Fruit fly (Drosophila melanogaster) whole organism, embryonic: Measurements from ENCODE around the gene CG10809.

Experiments
- Abd-B ChIP-seq: fragments of 200-800 bp; sonication (Bioruptor generic); optimal IDR thresholded peaks from 2 replicates; lab custom pipeline; 2018; ENCODE audit warnings: missing biosample characterization, mild to moderate bottlenecking, missing genetic modification characterization, moderate library complexity
- Bdp1 ChIP-seq: fragments of 200-800 bp; sonication (Bioruptor generic); optimal IDR thresholded peaks from 3 replicates; lab custom pipeline; 2016; ENCODE audit warnings: missing biosample characterization, missing genetic modification characterization
- CG1024 ChIP-seq: fragments of 200-800 bp; sonication (Bioruptor generic); IDR thresholded peaks from 2 replicates; pipeline ENCODE4 v1.3.6; 2022; ENCODE audit warnings: missing biosample characterization, missing genetic modification characterization
- CG10274 ChIP-seq: fragments of 200-800 bp; sonication (Bioruptor generic); optimal IDR thresholded peaks from 3 replicates; lab custom pipeline; 2017; ENCODE audit warnings: missing biosample characterization, mild to moderate bottlenecking, missing genetic modification characterization
- CG10431 ChIP-seq: fragments of 200-800 bp; sonication (Bioruptor generic); optimal IDR thresholded peaks from 3 replicates; lab custom pipeline; 2018; ENCODE audit warnings: missing biosample characterization, mild to moderate bottlenecking, missing genetic modification characterization
- CG10462 ChIP-seq: fragments of 200-800 bp; sonication (Bioruptor generic); optimal IDR thresholded peaks from 2 replicates; lab custom pipeline; 2016; ENCODE audit warnings: missing biosample characterization, missing genetic modification characterization
- CG10543 ChIP-seq: fragments of 200-800 bp; sonication (Bioruptor generic); optimal IDR thresholded peaks from 3 replicates; lab custom pipeline; 2017; ENCODE audit warnings: missing biosample characterization, mild to moderate bottlenecking, missing genetic modification characterization, moderate library complexity
- CG11398 ChIP-seq: fragments of 200-800 bp; sonication (Bioruptor generic); optimal IDR thresholded peaks from 2 replicates; lab custom pipeline; 2016; ENCODE audit warnings: missing biosample characterization, missing genetic modification characterization
- CG12104 ChIP-seq: fragments of 200-800 bp; sonication (Bioruptor generic); optimal IDR thresholded peaks from 3 replicates; lab custom pipeline; 2016; ENCODE audit warnings: missing biosample characterization, missing genetic modification characterization
- CG1233 ChIP-seq: fragments of 200-800 bp; sonication (Bioruptor generic); optimal IDR thresholded peaks from 4 replicates; lab custom pipeline; 2018; ENCODE audit warnings: missing biosample characterization, mild to moderate bottlenecking, missing genetic modification characterization
- CG12769 ChIP-seq: fragments of 200-800 bp; sonication (Bioruptor generic); optimal IDR thresholded peaks from 2 replicates; lab custom pipeline; 2019; ENCODE audit warnings: missing biosample characterization, mild to moderate bottlenecking, missing genetic modification characterization, moderate library complexity
- CG18262 ChIP-seq: fragments of 200-800 bp; optimal IDR thresholded peaks from 3 replicates; lab custom pipeline; 2019; ENCODE audit warnings: missing biosample characterization, mild to moderate bottlenecking, missing genetic modification characterization, moderate library complexity
- CG2875 ChIP-seq: fragments of 200-800 bp; sonication (Bioruptor generic); optimal IDR thresholded peaks from 2 replicates; lab custom pipeline; 2017; ENCODE audit warnings: missing biosample characterization, mild to moderate bottlenecking, missing genetic modification characterization, missing genetic modification reagents
- CG30403 ChIP-seq: fragments of 200-800 bp; sonication (Bioruptor generic); optimal IDR thresholded peaks from 3 replicates; lab custom pipeline; 2016; ENCODE audit warnings: missing biosample characterization, missing genetic modification characterization
- CG31365 ChIP-seq: fragments of 200-800 bp; sonication (Bioruptor generic); optimal IDR thresholded peaks from 2 replicates; lab custom pipeline; 2018; ENCODE audit warnings: missing biosample characterization, mild to moderate bottlenecking, missing genetic modification characterization
- CG34376 ChIP-seq: fragments of 200-800 bp; sonication (Bioruptor generic); optimal IDR thresholded peaks from 2 replicates; lab custom pipeline; 2018; ENCODE audit warnings: missing biosample characterization, mild to moderate bottlenecking, missing genetic modification characterization
- CG34422 ChIP-seq: fragments of 200-800 bp; sonication (Bioruptor generic); IDR thresholded peaks from 3 replicates; pipeline ENCODE4 v1.3.6; 2022; ENCODE audit warnings: missing biosample characterization, missing genetic modification characterization
- CG3726 ChIP-seq: fragments of 200-800 bp; sonication (Bioruptor generic); IDR thresholded peaks from 3 replicates; pipeline ENCODE4, ENCODE4 v1.3.6; 2022; ENCODE audit warnings: missing biosample characterization, missing genetic modification characterization
- CG43689 ChIP-seq: fragments of 200-800 bp; sonication (Bioruptor generic); IDR thresholded peaks from 2 replicates; pipeline ENCODE4 v1.3.6; 2022; ENCODE audit warnings: missing biosample characterization, missing genetic modification characterization
- CG4424 ChIP-seq: fragments of 200-800 bp; sonication (Bioruptor generic); optimal IDR thresholded peaks from 3 replicates; lab custom pipeline; 2016; ENCODE audit warnings: missing biosample characterization, missing genetic modification characterization
- CG4730 ChIP-seq: fragments of 200-800 bp; sonication (Bioruptor generic); IDR thresholded peaks from 2 replicates; pipeline ENCODE4 v1.3.6; 2022; ENCODE audit warnings: missing biosample characterization, missing genetic modification characterization
- CG5245 ChIP-seq: fragments of 200-800 bp; sonication (Bioruptor generic); optimal IDR thresholded peaks from 3 replicates; lab custom pipeline; 2016; ENCODE audit warnings: missing biosample characterization, missing genetic modification characterization
- CG6689 ChIP-seq: fragments of 200-800 bp; sonication (Bioruptor generic); IDR thresholded peaks from 2 replicates; pipeline ENCODE4 v1.3.6; 2022; ENCODE audit warnings: missing biosample characterization, missing genetic modification characterization
- CG6791 ChIP-seq: fragments of 200-800 bp; sonication (Bioruptor generic); IDR thresholded peaks from 3 replicates; pipeline ENCODE4 v1.3.6; 2022; ENCODE audit warnings: missing biosample characterization, missing genetic modification characterization; ENCODE audit not compliant: partially characterized antibody
- CG7987 ChIP-seq: fragments of 200-800 bp; sonication (Bioruptor generic); optimal IDR thresholded peaks from 2 replicates; lab custom pipeline; 2018; ENCODE audit warnings: missing biosample characterization, mild to moderate bottlenecking, missing genetic modification characterization, moderate library complexity
- CG8359 ChIP-seq: fragments of 200-800 bp; sonication (Bioruptor generic); optimal IDR thresholded peaks from 2 replicates; lab custom pipeline; 2017; ENCODE audit warnings: missing biosample characterization, mild to moderate bottlenecking, missing genetic modification characterization, borderline replicate concordance
- CG9797 ChIP-seq: fragments of 200-800 bp; sonication (Bioruptor generic); optimal IDR thresholded peaks from 3 replicates; lab custom pipeline; 2018; ENCODE audit warnings: missing biosample characterization, mild to moderate bottlenecking, missing genetic modification characterization
- CG9817 ChIP-seq: fragments of 200-800 bp; sonication (Bioruptor generic); optimal IDR thresholded peaks from 2 replicates; lab custom pipeline; 2018; ENCODE audit warnings: missing biosample characterization, mild to moderate bottlenecking, missing genetic modification characterization, moderate library complexity
- CrebB ChIP-seq: fragments of 200-800 bp; sonication (Bioruptor generic); optimal IDR thresholded peaks from 3 replicates; lab custom pipeline; 2018; ENCODE audit warnings: missing biosample characterization, mild to moderate bottlenecking, missing genetic modification characterization
- Dip3 ChIP-seq: fragments of 200-800 bp; sonication (Bioruptor generic); optimal IDR thresholded peaks from 3 replicates; lab custom pipeline; 2016; ENCODE audit warnings: missing biosample characterization, missing genetic modification characterization
- Dll ChIP-seq: fragments of 200-800 bp; sonication (Bioruptor generic); IDR thresholded peaks from 4 replicates; pipeline ENCODE4 v1.3.6; 2022; ENCODE audit warnings: missing biosample characterization, missing genetic modification characterization; ENCODE audit not compliant: partially characterized antibody
- Ets65A ChIP-seq: fragments of 200-800 bp; sonication (Bioruptor generic); peaks from one replicate; lab custom pipeline; 2016; ENCODE audit warnings: missing biosample characterization, missing genetic modification characterization
- HLH4C ChIP-seq: fragments of 200-800 bp; sonication (Bioruptor generic); IDR thresholded peaks from 3 replicates; pipeline ENCODE4 v1.3.6; 2022; ENCODE audit warnings: missing biosample characterization, missing genetic modification characterization; ENCODE audit not compliant: partially characterized antibody
- HLH54F ChIP-seq: fragments of 200-800 bp; sonication (Bioruptor generic); optimal IDR thresholded peaks from 3 replicates; lab custom pipeline; 2016; ENCODE audit warnings: missing biosample characterization, missing genetic modification characterization
- HmgZ ChIP-seq: fragments of 200-800 bp; sonication (Bioruptor generic); optimal IDR thresholded peaks from 2 replicates; lab custom pipeline; 2018; ENCODE audit warnings: missing biosample characterization, mild to moderate bottlenecking, missing genetic modification characterization
- Hr3 ChIP-seq: fragments of 200-800 bp; sonication (Bioruptor generic); optimal IDR thresholded peaks from 3 replicates; lab custom pipeline; 2016; ENCODE audit warnings: missing biosample characterization, missing genetic modification characterization
- Lhr ChIP-seq: fragments of 200-800 bp; sonication (Bioruptor generic); optimal IDR thresholded peaks from 3 replicates; lab custom pipeline; 2017; ENCODE audit warnings: mild to moderate bottlenecking, missing biosample characterization, missing genetic modification reagents, missing genetic modification characterization
- MBD-R2 ChIP-seq: fragments of 200-800 bp; sonication (Bioruptor generic); IDR thresholded peaks from 2 replicates; pipeline ENCODE4 v1.3.6; 2022; ENCODE audit warnings: missing biosample characterization, missing genetic modification characterization
- NC2α ChIP-seq: fragments of 200-800 bp; sonication (Bioruptor generic); optimal IDR thresholded peaks from 2 replicates; lab custom pipeline; 2016; ENCODE audit warnings: missing biosample characterization, missing genetic modification characterization
- br ChIP-seq: fragments of >200 bp; optimal IDR thresholded peaks from 2 replicates; lab custom pipeline; 2017
- cwo ChIP-seq: fragments of 200-800 bp; sonication (Bioruptor generic); optimal IDR thresholded peaks from 3 replicates; lab custom pipeline; 2017; ENCODE audit warnings: missing biosample characterization, missing genetic modification characterization, mild to moderate bottlenecking, moderate library complexity, missing genetic modification reagents
- da ChIP-seq: fragments of 200-800 bp; sonication (Bioruptor generic); optimal IDR thresholded peaks from 2 replicates; lab custom pipeline; 2016; ENCODE audit warnings: missing biosample characterization, missing genetic modification characterization
- fru ChIP-seq: fragments of >200 bp; optimal IDR thresholded peaks from 2 replicates; lab custom pipeline; 2017
- kni ChIP-seq: fragments of 200-800 bp; sonication (Bioruptor generic); optimal IDR thresholded peaks from 3 replicates; lab custom pipeline; 2017; ENCODE audit warnings: mild to moderate bottlenecking, missing biosample characterization, missing genetic modification reagents, missing genetic modification characterization
- lab ChIP-seq: fragments of 200-800 bp; sonication (Bioruptor generic); optimal IDR thresholded peaks from 3 replicates; lab custom pipeline; 2017; ENCODE audit warnings: missing biosample characterization, missing genetic modification characterization, mild to moderate bottlenecking, moderate library complexity, missing genetic modification reagents
- mam ChIP-seq: fragments of 200-800 bp; sonication (Bioruptor generic); optimal IDR thresholded peaks from 3 replicates; lab custom pipeline; 2016; ENCODE audit warnings: missing biosample characterization, missing genetic modification characterization
- mld ChIP-seq: fragments of 200-800 bp; sonication (Bioruptor generic); IDR thresholded peaks from 3 replicates; pipeline ENCODE4 v1.3.6; 2022; ENCODE audit warnings: missing biosample characterization, missing genetic modification characterization; ENCODE audit not compliant: partially characterized antibody
- nerfin-2 ChIP-seq: fragments of 200-800 bp; sonication (Bioruptor generic); IDR thresholded peaks from 2 replicates; pipeline ENCODE4 v1.3.6; 2022; ENCODE audit warnings: missing biosample characterization, missing genetic modification characterization; ENCODE audit not compliant: partially characterized antibody
- pho ChIP-seq: fragments of 200-800 bp; sonication (Bioruptor generic); optimal IDR thresholded peaks from 2 replicates; lab custom pipeline; 2016; ENCODE audit warnings: missing biosample characterization, missing genetic modification characterization
- sr ChIP-seq: fragments of 200-800 bp; sonication (Bioruptor generic); IDR thresholded peaks from 3 replicates; pipeline ENCODE4 v1.3.6; 2022; ENCODE audit warnings: missing biosample characterization, missing genetic modification characterization
- vfl ChIP-seq: fragments of 200-800 bp; sonication (Bioruptor generic); optimal IDR thresholded peaks from 2 replicates; lab custom pipeline; 2016; ENCODE audit warnings: missing biosample characterization, missing genetic modification characterization

The CG10809 gene

DNA sequence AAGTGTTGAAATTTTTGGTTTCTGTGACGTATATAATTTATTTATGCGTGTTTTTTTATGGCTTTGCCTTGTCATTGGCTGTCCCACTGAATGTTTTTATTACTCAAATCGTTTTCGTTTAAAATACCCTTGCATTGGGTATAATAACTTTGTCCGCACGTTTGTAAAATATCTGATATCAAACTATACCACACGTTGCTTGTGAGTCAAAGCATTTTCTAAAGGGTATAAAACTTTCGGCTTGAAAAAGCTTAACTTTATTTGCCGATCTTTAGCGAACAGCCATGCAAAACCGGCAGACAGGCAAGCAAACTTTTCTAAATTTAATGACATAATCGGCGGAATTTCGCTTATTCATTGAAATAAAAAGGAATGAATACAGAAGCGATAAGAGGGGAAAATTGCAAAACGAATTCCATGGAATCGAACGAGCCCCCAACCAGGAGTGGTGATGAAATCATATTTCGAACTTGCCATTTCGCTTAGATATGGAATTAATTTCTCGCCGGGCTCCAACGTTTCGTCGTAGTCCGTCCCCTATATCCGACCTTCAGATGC is 12.2 kb downstream of the CG10809 start (continued):
- peak; percentile 25; the same call in 1 of the 2 replicates for TF ChIP-seq MBD-R2 (GFP tag; lab: Robert Waterston, UW)
- TF ChIP-seq Ets65A (GFP tag; lab: Kevin White, UChicago), result peak; percentile 87
- peak; percentile 65 for TF ChIP-seq Abd-B (GFP tag; lab: Kevin White, UChicago)
- TF ChIP-seq nerfin-2 (GFP tag; lab: Robert Waterston, UW), result no peak
- TF ChIP-seq CG1024 (GFP tag; lab: Robert Waterston, UW), result no peak
- TF ChIP-seq CG9797 (GFP tag; lab: Kevin White, UChicago), result no peak
- no peak for TF ChIP-seq fru
- TF ChIP-seq br (lab: Kevin White, UChicago), result no peak
- TF ChIP-seq pho (GFP tag; lab: Kevin White, UChicago), result peak; percentile 37
- TF ChIP-seq CG12769 (tag; lab: Kevin White, UChicago), result peak; percentile 79
- no peak for TF ChIP-seq CG10462 (GFP tag; lab: Kevin White, UChicago)
- peak; percentile 19 for TF ChIP-seq CG7987 (GFP tag; lab: Kevin White, UChicago)
- TF ChIP-seq cwo (GFP tag; lab: Kevin White, UChicago), result peak; percentile 55
- peak; percentile 37 for TF ChIP-seq HmgZ (tag; lab: Kevin White, UChicago)
- no peak for TF ChIP-seq CG10543 (GFP tag; lab: Kevin White, UChicago)
- TF ChIP-seq CG4730 (GFP tag; lab: Robert Waterston, UW), result no peak
- TF ChIP-seq HLH54F (GFP tag; lab: Kevin White, UChicago), result peak; percentile 38
- no peak for TF ChIP-seq da (GFP tag; lab: Kevin White, UChicago)
- no peak for TF ChIP-seq CG31365 (tag; lab: Kevin White, UChicago)
- no peak for TF ChIP-seq CG34422 (GFP tag; lab: Robert Waterston, UW)
- peak; percentile 30 for TF ChIP-seq CG4424 (GFP tag; lab: Kevin White, UChicago)
- TF ChIP-seq CrebB (tag; lab: Kevin White, UChicago), result peak; percentile 36
- peak; percentile 29 for TF ChIP-seq CG1233
- TF ChIP-seq Lhr (GFP tag; lab: Kevin White, UChicago), result no peak
- TF ChIP-seq HLH4C (GFP tag; lab: Robert Waterston, UW), result no peak
- no peak for TF ChIP-seq vfl (GFP tag; lab: Kevin White, UChicago)
- peak; percentile 10 for TF ChIP-seq Hr3 (GFP tag; lab: Kevin White, UChicago)
- no peak for TF ChIP-seq CG8359
- no peak for TF ChIP-seq CG11398 (GFP tag; lab: Kevin White, UChicago)
- 0 out of 3 replicates have a peak, but pooled peaks have one; percentile 36 for TF ChIP-seq sr (GFP tag; lab: Robert Waterston, UW)
- TF ChIP-seq CG6791 (GFP tag; lab: Robert Waterston, UW), result no peak
- TF ChIP-seq CG12104, result no peak
- no peak for TF ChIP-seq CG34376 (GFP tag; lab: Kevin White, UChicago)
- TF ChIP-seq CG10431 (GFP tag; lab: Kevin White, UChicago), result no peak
- no peak for TF ChIP-seq mld (GFP tag; lab: Robert Waterston, UW)
- TF ChIP-seq NC2α, result no peak
- peak; percentile 24 for TF ChIP-seq CG10274 (GFP tag; lab: Kevin White, UChicago)
- TF ChIP-seq CG3726 (GFP tag; lab: Robert Waterston, UW), result no peak
- no peak for TF ChIP-seq Dll (GFP tag; lab: Robert Waterston, UW)
- peak; percentile 76 for TF ChIP-seq lab (GFP tag; lab: Kevin White, UChicago)
- peak; percentile 2 for TF ChIP-seq CG18262 (tag; lab: Kevin White, UChicago)
- no peak for TF ChIP-seq CG2875 (GFP tag; lab: Kevin White, UChicago)
- TF ChIP-seq mam, result peak; percentile 67
- no peak for TF ChIP-seq kni (GFP tag; lab: Kevin White, UChicago)
- no peak for TF ChIP-seq CG43689 (GFP tag; lab: Robert Waterston, UW)
- peak; percentile 55 for TF ChIP-seq CG9817 (tag; lab: Kevin White, UChicago)
- peak; percentile 46 for TF ChIP-seq Dip3 (GFP tag; lab: Kevin White, UChicago)
- no peak for TF ChIP-seq CG5245 (GFP tag; lab: Kevin White, UChicago)
- peak; percentile 46 for TF ChIP-seq CG30403
- TF ChIP-seq Bdp1, result no peak
- 0 out of 2 replicates have a peak, but pooled peaks have one; percentile 22 for TF ChIP-seq CG6689 (GFP tag; lab: Robert Waterston, UW)
